Worm (Caenorhabditis elegans) whole organism, mixed stage, embryonic: ENCODE measurements around the gene adt-2.

Experiments used
- M03D4.4 ChIP-seq: sonication (generic microtip); optimal IDR thresholded peaks from 2 replicates; lab custom pipeline; 2017; ENCODE audit warnings: mild to moderate bottlenecking, missing genetic modification characterization, missing compliant biosample characterization
- bed-3 ChIP-seq: fragments of 200-800 bp; sonication (Bioruptor generic); optimal IDR thresholded peaks from 3 replicates; lab custom pipeline; 2018; ENCODE audit warnings: mild to moderate bottlenecking, missing genetic modification characterization, moderate library complexity, missing compliant biosample characterization
- blmp-1 ChIP-seq: fragments of 150-350 bp; optimal IDR thresholded peaks from 2 replicates; lab custom pipeline; 2014; ENCODE audit warnings: missing biosample characterization, missing genetic modification characterization
- ceh-39 ChIP-seq: fragments of 150-350 bp; optimal IDR thresholded peaks from 2 replicates; lab custom pipeline; 2014; ENCODE audit warnings: missing biosample characterization, missing genetic modification characterization
- ceh-43 ChIP-seq: fragments of 200-800 bp; sonication (Bioruptor generic); optimal IDR thresholded peaks from 2 replicates; lab custom pipeline; 2018; ENCODE audit warnings: mild to moderate bottlenecking, missing genetic modification characterization, moderate library complexity, missing compliant biosample characterization
- ces-1 ChIP-seq: fragments of 150-350 bp; optimal IDR thresholded peaks from 2 replicates; lab custom pipeline; 2014; ENCODE audit warnings: missing biosample characterization, missing genetic modification reagents, missing genetic modification characterization
- cnd-1 ChIP-seq: fragments of 200-800 bp; sonication (Bioruptor generic); optimal IDR thresholded peaks from 2 replicates; lab custom pipeline; 2018; ENCODE audit warnings: mild to moderate bottlenecking, missing genetic modification characterization, missing compliant biosample characterization
- drap-1 ChIP-seq: fragments of 200-800 bp; sonication (Bioruptor generic); optimal IDR thresholded peaks from 3 replicates; lab custom pipeline; 2018; ENCODE audit warnings: mild to moderate bottlenecking, missing genetic modification characterization, missing compliant biosample characterization
- elt-1 ChIP-seq: sonication (generic microtip); optimal IDR thresholded peaks from 2 replicates; lab custom pipeline; 2017; ENCODE audit warnings: missing genetic modification characterization, mild to moderate bottlenecking, missing compliant biosample characterization, antibody characterized with exemption, moderate library complexity, borderline replicate concordance; ENCODE audit not compliant: insufficient read depth
- elt-3 ChIP-seq: fragments of 150-350 bp; optimal IDR thresholded peaks from 2 replicates; lab custom pipeline; 2014; ENCODE audit warnings: missing biosample characterization, missing genetic modification characterization
- flh-1 ChIP-seq: fragments of 200-800 bp; sonication (Bioruptor generic); optimal IDR thresholded peaks from 2 replicates; lab custom pipeline; 2018; ENCODE audit warnings: mild to moderate bottlenecking, missing genetic modification characterization, moderate library complexity, missing compliant biosample characterization
- ham-2 ChIP-seq: fragments of 200-800 bp; sonication (Bioruptor generic); optimal IDR thresholded peaks from 2 replicates; lab custom pipeline; 2018; ENCODE audit warnings: mild to moderate bottlenecking, missing genetic modification characterization, missing compliant biosample characterization
- lin-13 ChIP-seq: fragments of 150-350 bp; optimal IDR thresholded peaks from 2 replicates; lab custom pipeline; 2014; ENCODE audit warnings: missing biosample characterization, missing genetic modification characterization
- lin-32 ChIP-seq: fragments of 200-800 bp; sonication (Bioruptor generic); optimal IDR thresholded peaks from 2 replicates; lab custom pipeline; 2018; ENCODE audit warnings: mild to moderate bottlenecking, missing genetic modification characterization, missing compliant biosample characterization
- lsy-2 ChIP-seq: fragments of 150-350 bp; optimal IDR thresholded peaks from 2 replicates; lab custom pipeline; 2014; ENCODE audit warnings: missing biosample characterization, missing genetic modification characterization
- mab-5 ChIP-seq: fragments of 150-350 bp; optimal IDR thresholded peaks from 2 replicates; lab custom pipeline; 2014; ENCODE audit warnings: missing biosample characterization, missing genetic modification characterization
- mep-1 ChIP-seq: fragments of 150-350 bp; optimal IDR thresholded peaks from 2 replicates; lab custom pipeline; 2017; ENCODE audit warnings: missing biosample characterization, missing genetic modification reagents, missing genetic modification characterization, inconsistent platforms
- mls-2 ChIP-seq: sonication (generic microtip); optimal IDR thresholded peaks from 2 replicates; lab custom pipeline; 2016; ENCODE audit warnings: mild to moderate bottlenecking, missing genetic modification characterization, moderate library complexity, missing compliant biosample characterization
- nhr-12 ChIP-seq: fragments of 150-350 bp; optimal IDR thresholded peaks from 2 replicates; lab custom pipeline; 2014; ENCODE audit warnings: missing biosample characterization, missing genetic modification characterization
- nhr-2 ChIP-seq: fragments of 150-350 bp; optimal IDR thresholded peaks from 2 replicates; lab custom pipeline; 2014; ENCODE audit warnings: missing biosample characterization, missing genetic modification characterization
- nhr-237 ChIP-seq: fragments of 150-350 bp; optimal IDR thresholded peaks from 2 replicates; lab custom pipeline; 2014; ENCODE audit warnings: missing biosample characterization, missing genetic modification characterization
- nhr-28 ChIP-seq: fragments of 150-350 bp; optimal IDR thresholded peaks from 2 replicates; lab custom pipeline; 2014; ENCODE audit warnings: missing biosample characterization, missing genetic modification characterization
- nhr-76 ChIP-seq: sonication (generic microtip); optimal IDR thresholded peaks from 2 replicates; lab custom pipeline; 2017; ENCODE audit warnings: missing biosample characterization, missing genetic modification characterization
- sem-2 ChIP-seq: fragments of 200-800 bp; sonication (Bioruptor generic); optimal IDR thresholded peaks from 2 replicates; lab custom pipeline; 2018; ENCODE audit warnings: mild to moderate bottlenecking, missing genetic modification characterization, missing compliant biosample characterization
- snpc-4 ChIP-seq: fragments of 150-350 bp; optimal IDR thresholded peaks from 2 replicates; lab custom pipeline; 2014; ENCODE audit warnings: missing biosample characterization, missing genetic modification characterization
- sptf-1 ChIP-seq: sonication (generic microtip); optimal IDR thresholded peaks from 2 replicates; lab custom pipeline; 2017; ENCODE audit warnings: mild to moderate bottlenecking, missing genetic modification characterization, moderate library complexity, missing compliant biosample characterization
- unc-120 ChIP-seq: sonication (generic microtip); optimal IDR thresholded peaks from 2 replicates; lab custom pipeline; 2017; ENCODE audit warnings: missing genetic modification characterization, missing compliant biosample characterization; ENCODE audit not compliant: poor library complexity, severe bottlenecking
- unc-39 ChIP-seq: fragments of 150-350 bp; optimal IDR thresholded peaks from 2 replicates; lab custom pipeline; 2014; ENCODE audit warnings: missing biosample characterization, missing genetic modification characterization
- unc-62 ChIP-seq: fragments of 150-350 bp; optimal IDR thresholded peaks from 2 replicates; lab custom pipeline; 2014; ENCODE audit warnings: missing biosample characterization, missing genetic modification reagents, missing genetic modification characterization
- zip-8 ChIP-seq: fragments of 150-350 bp; optimal IDR thresholded peaks from 2 replicates; lab custom pipeline; 2014; ENCODE audit warnings: missing biosample characterization, missing genetic modification characterization

Gene adt-2

DNA sequence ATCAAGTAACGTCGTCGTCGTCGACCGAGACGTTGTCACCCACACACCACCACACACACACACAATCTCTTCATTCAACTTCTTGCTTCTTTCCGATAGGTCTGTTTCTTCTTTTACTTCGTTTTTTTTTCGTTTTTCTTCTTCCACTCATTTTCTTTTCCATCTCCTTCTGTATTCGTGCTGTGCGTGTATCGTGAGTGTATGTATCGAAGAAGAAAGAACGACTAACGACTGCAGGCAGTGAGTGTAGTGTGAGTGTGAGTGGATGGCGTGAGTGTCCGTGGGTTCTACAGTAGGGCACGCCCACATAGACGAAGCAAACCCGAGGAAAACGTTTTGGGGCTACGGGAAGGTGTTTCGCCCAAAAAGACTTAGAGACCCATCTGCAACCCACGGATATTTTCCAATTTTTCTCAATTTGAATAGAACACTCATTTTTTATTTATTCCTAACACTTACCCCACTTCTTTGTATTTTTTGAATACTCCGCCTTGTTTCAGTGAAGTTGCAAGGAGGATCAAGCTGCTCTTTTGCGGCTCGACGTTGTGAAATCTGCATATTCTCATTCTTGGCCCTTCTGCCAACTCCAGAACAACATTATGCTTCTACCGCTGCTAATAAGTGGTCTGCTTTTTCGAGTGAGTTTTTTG, at the start of gene adt-2:
Gene adt-2, plus strand, starts transcription at position 600 of the 650 bp plus-strand sequence.
- TF ChIP-seq zip-8 (tag; lab: Kevin White, UChicago) (no peak), ceh-43 (GFP tag; lab: Kevin White, UChicago) (no peak)

- TF ChIP-seq unc-120: no peak
- TF ChIP-seq blmp-1 (tag; lab: Kevin White, UChicago): no peak
- TF ChIP-seq drap-1: no peak
- no peak for TF ChIP-seq ces-1
- TF ChIP-seq ceh-43 (GFP tag; lab: Kevin White, UChicago): no peak
- no peak for TF ChIP-seq zip-8 (tag; lab: Kevin White, UChicago)
- TF ChIP-seq nhr-76 (tag; lab: Kevin White, UChicago): no peak
- no peak for TF ChIP-seq nhr-12
- TF ChIP-seq sptf-1 (tag; lab: Kevin White, UChicago): no peak
- TF ChIP-seq flh-1 (GFP tag; lab: Kevin White, UChicago): no peak
- no peak for TF ChIP-seq mab-5 (tag; lab: Kevin White, UChicago)
- TF ChIP-seq mep-1 (tag; lab: Kevin White, UChicago): no peak
- no peak for TF ChIP-seq M03D4.4 (tag; lab: Kevin White, UChicago)
- no peak for TF ChIP-seq unc-62
- no peak for TF ChIP-seq lin-13 (tag; lab: Kevin White, UChicago)
- no peak for TF ChIP-seq nhr-237
- TF ChIP-seq elt-3 (tag; lab: Kevin White, UChicago): no peak
- TF ChIP-seq elt-1 (tag; lab: Kevin White, UChicago): no peak
Measured at ce11 chrX:7536869-7537268, 49.1 kb upstream of the adt-2 start.

DNA sequence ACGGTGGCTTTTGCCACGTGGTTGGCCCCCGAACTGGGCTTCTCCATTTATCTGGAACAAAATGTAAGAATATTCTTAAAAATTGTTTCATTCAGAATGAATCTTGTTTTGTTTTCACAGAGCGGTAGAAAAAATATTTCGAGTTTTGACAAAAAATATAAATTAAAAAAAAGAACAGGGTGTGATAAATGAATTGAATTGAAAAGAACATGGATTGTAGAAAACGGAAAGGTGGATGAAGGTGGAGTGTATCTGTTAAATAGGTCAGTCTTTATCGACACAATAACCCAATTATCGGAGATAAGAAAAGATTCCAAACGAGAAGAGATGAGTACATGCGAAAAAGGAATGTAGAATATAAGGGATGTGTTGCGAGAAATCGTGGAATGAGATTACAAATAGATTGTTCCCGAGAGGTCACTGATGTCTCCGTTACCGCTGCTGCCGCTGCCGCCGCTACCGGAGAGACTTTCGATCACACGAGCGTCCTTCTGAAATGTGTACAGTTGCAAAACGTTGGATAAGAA, 48.2 kb upstream of the adt-2 start, which contains the start of gene dpy-7:
Gene dpy-7, minus strand, starts transcription at position 51 of the 527 bp plus-strand sequence.
- TF ChIP-seq ham-2 (GFP tag; lab: Kevin White, UChicago): peak; percentile 18
- TF ChIP-seq ceh-43 (GFP tag; lab: Kevin White, UChicago): no peak
- TF ChIP-seq lin-32 (GFP tag; lab: Kevin White, UChicago): no peak
- no peak for TF ChIP-seq nhr-28 (tag; lab: Kevin White, UChicago)
- peak; percentile 86 for TF ChIP-seq elt-1 (tag; lab: Kevin White, UChicago)
- TF ChIP-seq, all 35 proteins: peak for 2

DNA sequence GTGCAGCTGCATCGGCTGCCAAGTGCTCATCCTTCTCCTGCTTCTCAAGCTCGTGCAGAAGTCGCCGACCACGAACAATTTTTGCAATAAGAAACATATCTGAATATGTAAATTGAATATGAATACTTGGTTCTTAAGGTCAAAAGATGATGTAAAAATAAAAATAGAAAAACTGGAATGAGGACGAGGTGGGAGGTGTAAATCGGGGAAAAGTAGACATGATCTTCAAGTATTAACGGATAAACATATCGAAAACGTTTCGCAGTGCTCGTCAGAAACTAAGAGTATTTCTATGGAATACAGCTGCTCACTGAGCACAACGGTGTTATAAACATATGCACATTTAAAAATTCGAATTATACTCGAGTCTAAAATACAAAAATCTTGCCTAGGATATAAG, 46.0 kb upstream of the adt-2 start, which contains the start of gene glb-16:
Gene glb-16, minus strand, starts transcription at position 101 of the 400 bp plus-strand sequence.
- TF ChIP-seq unc-62: no peak
- TF ChIP-seq snpc-4 (tag; lab: Kevin White, UChicago): no peak
- no peak for TF ChIP-seq cnd-1
- TF ChIP-seq nhr-28 (tag; lab: Kevin White, UChicago): no peak
- no peak for TF ChIP-seq unc-39 (tag; lab: Kevin White, UChicago)
- TF ChIP-seq drap-1: no peak
- TF ChIP-seq sem-2: no peak
- TF ChIP-seq ceh-43 (GFP tag; lab: Kevin White, UChicago): no peak
- TF ChIP-seq mep-1 (tag; lab: Kevin White, UChicago): no peak
- no peak for TF ChIP-seq lin-13 (tag; lab: Kevin White, UChicago)
- no peak for TF ChIP-seq elt-1 (tag; lab: Kevin White, UChicago)

ce11 chrX:7541078-7541477, 44.9 kb upstream of the adt-2 start:
- TF ChIP-seq mls-2 (no peak), ces-1 (no peak), unc-39 (tag; lab: Kevin White, UChicago) (no peak), nhr-12 (no peak), lin-13 (tag; lab: Kevin White, UChicago) (no peak), cnd-1 (no peak), ceh-43 (GFP tag; lab: Kevin White, UChicago) (no peak), bed-3 (GFP tag; lab: Kevin White, UChicago) (no peak), nhr-237 (no peak), elt-1 (tag; lab: Kevin White, UChicago) (no peak), zip-8 (tag; lab: Kevin White, UChicago) (no peak), nhr-2 (tag; lab: Kevin White, UChicago) (no peak), lsy-2 (tag; lab: Kevin White, UChicago) (no peak), unc-120 (no peak), flh-1 (GFP tag; lab: Kevin White, UChicago) (no peak), ceh-39 (tag; lab: Kevin White, UChicago) (no peak), mab-5 (tag; lab: Kevin White, UChicago) (no peak), sptf-1 (tag; lab: Kevin White, UChicago) (no peak)
- TF ChIP-seq, all 35 proteins: peak for 0
